Worm (Caenorhabditis elegans): ENCODE data around the gene cutl-5.

Gene cutl-5

ce11 chrII:7126457-7126856 is 10.8 kb upstream of the cutl-5 start, which contains the start of gene F10E7.1 (continued):
- TF ChIP-seq Y56A3A.18 (GFP tag; IDR thresholded peaks at IDR 0.05), result no peak

- peak; percentile 71; the same call in 1 of the 2 replicates for TF ChIP-seq C06A6.2 (GFP tag; conservative IDR thresholded peaks at IDR 0.05)
- peak; percentile 92 for TF ChIP-seq zfh-2 (GFP tag; conservative IDR thresholded peaks at IDR 0.05)
- TF ChIP-seq xnd-1 (tag; optimal IDR thresholded peaks at IDR 0.05), result peak; percentile 4
- TF ChIP-seq lin-26 (GFP tag; IDR thresholded peaks at IDR 0.05), result peak; percentile 26; the same call in 1 of the 2 replicates
- peak; percentile 52 for TF ChIP-seq ztf-18 (tag; optimal IDR thresholded peaks at IDR 0.05)
- peak; percentile 21 for TF ChIP-seq attf-5 (GFP tag; optimal IDR thresholded peaks at IDR 0.05)
- TF ChIP-seq ztf-25 (GFP tag; IDR thresholded peaks at IDR 0.05), result 0 out of 2 replicates have a peak, but pooled peaks have one; percentile 21
- peak; percentile 65; the same call in 1 of the 2 replicates for TF ChIP-seq pbrm-1 (GFP tag; IDR thresholded peaks at IDR 0.05)
- no peak for TF ChIP-seq fkh-3 (tag; optimal IDR thresholded peaks at IDR 0.05)
- TF ChIP-seq die-1 (tag; optimal IDR thresholded peaks at IDR 0.05), result no peak
- no peak for TF ChIP-seq snpc-4 (GFP tag; optimal IDR thresholded peaks at IDR 0.05)
- TF ChIP-seq snpc-4 (tag; optimal IDR thresholded peaks at IDR 0.05), result peak in 2 of 4 experiments; percentile 33 to 34
- peak; percentile 5 for TF ChIP-seq snpc-3.4 (tag; optimal IDR thresholded peaks at IDR 0.05)
- peak; percentile 63 for TF ChIP-seq ceh-100 (GFP tag; IDR thresholded peaks at IDR 0.05)
- TF ChIP-seq unc-130 (GFP tag; optimal IDR thresholded peaks at IDR 0.05), result peak; percentile 6
- peak; percentile 78 for TF ChIP-seq mcd-1 (GFP tag; IDR thresholded peaks at IDR 0.05)
- TF ChIP-seq Y95B8A.8 (GFP tag; IDR thresholded peaks at IDR 0.05), result 0 out of 2 replicates have a peak, but pooled peaks have one; percentile 13
- 0 out of 2 replicates have a peak, but pooled peaks have one; percentile 31 for TF ChIP-seq Y53G8AR.9 (GFP tag; conservative IDR thresholded peaks at IDR 0.05)
- TF ChIP-seq cebp-1 (GFP tag; IDR thresholded peaks at IDR 0.05), result peak; percentile 92
- TF ChIP-seq cebp-1 (tag; optimal IDR thresholded peaks at IDR 0.05), result peak; percentile 99
- 0 out of 2 replicates have a peak, but pooled peaks have one; percentile 40 for TF ChIP-seq aptf-2 (GFP tag; conservative IDR thresholded peaks at IDR 0.05)
- no peak for TF ChIP-seq madf-8 (GFP tag; conservative IDR thresholded peaks at IDR 0.05)
- TF ChIP-seq B0336.3 (GFP tag; IDR thresholded peaks at IDR 0.05), result peak; percentile 34; the same call in 1 of the 2 replicates
- 0 out of 2 replicates have a peak, but pooled peaks have one; percentile 42 for TF ChIP-seq let-526 (GFP tag; IDR thresholded peaks at IDR 0.05)
- TF ChIP-seq hmg-1.2 (GFP tag; IDR thresholded peaks at IDR 0.05), result peak; percentile 7; the same call in 1 of the 2 replicates
- TF ChIP-seq nfya-1 (tag; optimal IDR thresholded peaks at IDR 0.05; ENCODE audit: borderline replicate concordance, insufficient read depth), result no peak
- peak; percentile 58; the same call in 1 of the 2 replicates for TF ChIP-seq K11D2.4 (GFP tag; IDR thresholded peaks at IDR 0.05)
- TF ChIP-seq egrh-3 (GFP tag; IDR thresholded peaks at IDR 0.05), result peak; percentile 38; the same call in 1 of the 2 replicates
- 0 out of 2 replicates have a peak, but pooled peaks have one; percentile 39 for TF ChIP-seq attf-3 (GFP tag; conservative IDR thresholded peaks at IDR 0.05)
- no peak for TF ChIP-seq snpc-1.1 (tag; optimal IDR thresholded peaks at IDR 0.05; ENCODE audit: insufficient read depth)
- peak; percentile 9 for TF ChIP-seq rpc-1 (optimal IDR thresholded peaks at IDR 0.05)
- TF ChIP-seq rpc-1 (tag; optimal IDR thresholded peaks at IDR 0.05), result no peak
- TF ChIP-seq nfya-2 (GFP tag; IDR thresholded peaks at IDR 0.05), result no peak
Observed at ce11 chrII:7122661-7123418, 7.1 kb upstream of the cutl-5 start, which contains the start of gene F10E7.11. Gene F10E7.11, minus strand, starts transcription at chrII:7122892.

DNA sequence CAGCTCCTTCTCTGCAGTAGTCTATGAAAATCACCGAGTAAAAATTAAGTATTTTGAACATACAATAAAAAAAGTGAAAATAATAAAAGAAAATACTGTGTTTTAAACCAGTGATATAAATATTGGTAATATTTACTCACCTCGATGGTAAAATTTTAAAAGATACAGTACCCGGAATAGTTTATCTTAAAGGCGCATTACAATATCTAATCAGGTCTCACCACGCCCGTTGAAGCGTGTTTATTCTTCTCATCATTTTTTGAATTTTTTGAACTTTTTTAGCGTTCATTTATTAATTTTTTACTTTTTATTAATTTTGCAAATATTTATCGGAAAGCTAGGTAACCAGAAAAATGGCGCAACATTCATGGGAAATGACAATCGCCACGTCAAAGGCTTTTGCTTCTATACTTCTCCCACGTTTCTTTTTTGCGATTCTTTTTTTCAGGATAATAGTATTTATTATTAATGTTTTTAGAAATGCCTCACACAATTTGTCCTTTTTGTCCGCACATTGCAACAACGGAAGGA is 6.1 kb upstream of the cutl-5 start, which contains the start of gene F10E7.2:
F10E7.2 (plus strand) TSS at position 481 of the 531 bp plus-strand sequence.
- TF ChIP-seq F49E8.2 (tag; optimal IDR thresholded peaks at IDR 0.05; ENCODE audit: insufficient read depth) (peak; percentile 30), mel-28 (tag; optimal IDR thresholded peaks at IDR 0.05; ENCODE audit: borderline replicate concordance) (no peak), ekl-4 (GFP tag; IDR thresholded peaks at IDR 0.05) (no peak), B0019.2 (GFP tag; conservative IDR thresholded peaks at IDR 0.05) (no peak), lsl-1 (GFP tag; optimal IDR thresholded peaks at IDR 0.05) (peak; percentile 83), lin-54 (GFP tag; optimal IDR thresholded peaks at IDR 0.05) (peak; percentile 18), madf-8 (GFP tag; conservative IDR thresholded peaks at IDR 0.05) (peak; percentile 30; the same call in 1 of the 2 replicates), madf-6 (GFP tag; IDR thresholded peaks at IDR 0.05) (peak; percentile 86), pha-4 (tag; optimal IDR thresholded peaks at IDR 0.05) (no peak), D2030.7 (GFP tag; IDR thresholded peaks at IDR 0.05) (peak; percentile 38; the same call in 1 of the 2 replicates), ztf-6 (GFP tag; IDR thresholded peaks at IDR 0.05) (no peak), nhr-90 (tag; optimal IDR thresholded peaks at IDR 0.05) (no peak)
